Worm (Caenorhabditis elegans) whole organism, L3 larva: ENCODE results near the gene col-93.

Experiments
- R02D3.7 ChIP-seq: fragments of 150-350 bp; optimal IDR thresholded peaks from 2 replicates; lab custom pipeline; 2014; ENCODE audit warnings: missing biosample characterization, missing genetic modification characterization
- ceh-82 ChIP-seq: fragments of 150-350 bp; optimal IDR thresholded peaks from 2 replicates; lab custom pipeline; 2014; ENCODE audit warnings: missing biosample characterization, missing genetic modification characterization
- fkh-10 ChIP-seq: sonication (generic microtip); optimal IDR thresholded peaks from 2 replicates; lab custom pipeline; 2017; ENCODE audit warnings: missing biosample characterization, missing genetic modification reagents, missing genetic modification characterization
- mdl-1 ChIP-seq: fragments of 150-350 bp; optimal IDR thresholded peaks from 2 replicates; lab custom pipeline; 2014; ENCODE audit warnings: missing biosample characterization, missing genetic modification characterization
- nfya-1 ChIP-seq: sonication (generic microtip); optimal IDR thresholded peaks from 2 replicates; lab custom pipeline; 2017; ENCODE audit warnings: missing genetic modification characterization, mild to moderate bottlenecking, missing compliant biosample characterization, antibody characterized with exemption, moderate library complexity; ENCODE audit not compliant: insufficient read depth
- pqm-1 ChIP-seq: fragments of 150-350 bp; optimal IDR thresholded peaks from 2 replicates; lab custom pipeline; 2017; ENCODE audit warnings: missing biosample characterization, missing genetic modification characterization, inconsistent platforms
- sea-2 ChIP-seq: fragments of 150-350 bp; sonication (generic microtip); optimal IDR thresholded peaks from 4 replicates; lab custom pipeline; 2014; ENCODE audit warnings: missing biosample characterization, missing genetic modification reagents, missing genetic modification characterization
- tbx-2 ChIP-seq: sonication (generic microtip); optimal IDR thresholded peaks from 2 replicates; lab custom pipeline; 2016; ENCODE audit warnings: mild to moderate bottlenecking, missing genetic modification characterization, missing compliant biosample characterization
- ztf-4 ChIP-seq: fragments of 150-350 bp; optimal IDR thresholded peaks from 2 replicates; lab custom pipeline; 2014; ENCODE audit warnings: missing biosample characterization, missing genetic modification characterization

ce11 chrIII:11002808-11003207 is 17.4 kb upstream of the col-93 start:
- TF ChIP-seq mdl-1 (tag; lab: Kevin White, UChicago) (no peak), nfya-1 (tag; lab: Kevin White, UChicago) (no peak), R02D3.7 (no peak), tbx-2 (no peak), sea-2 (GFP tag; lab: Kevin White, UChicago) (no peak), ztf-4 (tag; lab: Kevin White, UChicago) (no peak), pqm-1 (tag; lab: Kevin White, UChicago) (no peak), ceh-82 (no peak), fkh-10 (no peak)
